Worm (Caenorhabditis elegans): ENCODE results near the gene ZK822.1.

DNA sequence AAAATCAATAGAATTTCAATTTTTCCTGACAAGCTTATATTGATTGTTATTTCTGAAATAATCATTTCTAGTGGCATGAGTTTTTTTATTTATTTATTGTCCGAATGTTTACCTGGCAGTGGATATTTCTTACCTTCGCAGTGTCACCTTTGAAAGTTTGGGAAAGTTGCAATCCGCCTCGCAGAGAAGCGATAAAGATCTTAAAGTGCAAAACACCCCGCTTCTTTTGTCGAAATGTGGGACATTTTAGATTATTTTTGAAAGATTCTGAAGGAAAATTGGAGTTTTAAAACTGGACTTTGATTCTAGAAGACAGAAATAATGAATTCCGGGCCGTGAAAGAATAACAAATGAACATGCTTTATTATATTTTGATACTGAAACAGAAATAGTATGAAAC, 13.2 kb downstream of the ZK822.1 start:
- TF ChIP-seq ztf-11 (tag; optimal IDR thresholded peaks at IDR 0.05) (no peak), lsy-2 (tag; optimal IDR thresholded peaks at IDR 0.05) (no peak), zag-1 (tag; optimal IDR thresholded peaks at IDR 0.05) (no peak), aly-2 (tag; optimal IDR thresholded peaks at IDR 0.05) (no peak), nhr-25 (tag; optimal IDR thresholded peaks at IDR 0.05) (no peak), ztf-4 (tag; optimal IDR thresholded peaks at IDR 0.05) (no peak), nhr-129 (tag; optimal IDR thresholded peaks at IDR 0.05) (no peak), snpc-4 (tag; optimal IDR thresholded peaks at IDR 0.05) (no peak), mdl-1 (tag; optimal IDR thresholded peaks at IDR 0.05) (no peak), unc-62 (GFP tag; optimal IDR thresholded peaks at IDR 0.05) (no peak), skn-1 (tag; optimal IDR thresholded peaks at IDR 0.05) (no peak), unc-39 (tag; optimal IDR thresholded peaks at IDR 0.05) (no peak)

All from whole organism, L2 larva.